Fruit fly (Drosophila melanogaster) whole organism, embryonic: ENCODE measurements around the gene HDAC4.

Experiments used
- Aef1 ChIP-seq: fragments of 200-800 bp; sonication (Bioruptor generic); IDR thresholded peaks from 3 replicates; pipeline ENCODE4 v1.3.6; 2022; ENCODE audit warnings: missing biosample characterization, missing genetic modification characterization
- Atf3 ChIP-seq: fragments of 200-800 bp; sonication (Bioruptor generic); optimal IDR thresholded peaks from 3 replicates; lab custom pipeline; 2016; ENCODE audit warnings: missing biosample characterization, missing genetic modification characterization
- Awh ChIP-seq: fragments of 200-800 bp; sonication (Bioruptor generic); IDR thresholded peaks from 2 replicates; pipeline ENCODE4, ENCODE4 v1.3.6; 2022; ENCODE audit warnings: missing biosample characterization, missing genetic modification characterization
- CG11398 ChIP-seq: fragments of 200-800 bp; sonication (Bioruptor generic); optimal IDR thresholded peaks from 2 replicates; lab custom pipeline; 2016; ENCODE audit warnings: missing biosample characterization, missing genetic modification characterization
- CG14860 ChIP-seq: fragments of 200-800 bp; sonication (Bioruptor generic); IDR thresholded peaks from 3 replicates; pipeline ENCODE4 v1.3.6; 2022; ENCODE audit warnings: missing biosample characterization, missing genetic modification characterization; ENCODE audit not compliant: partially characterized antibody
- CG1647 ChIP-seq: fragments of 200-800 bp; sonication (Bioruptor generic); optimal IDR thresholded peaks from 3 replicates; lab custom pipeline; 2016; ENCODE audit warnings: missing biosample characterization, missing genetic modification characterization
- CG17361 ChIP-seq: fragments of 200-800 bp; sonication (Bioruptor generic); IDR thresholded peaks from 3 replicates; pipeline ENCODE4 v1.3.6; 2022; ENCODE audit warnings: missing biosample characterization, missing genetic modification characterization
- CG1792 ChIP-seq: fragments of 200-800 bp; sonication (Bioruptor generic); optimal IDR thresholded peaks from 2 replicates; lab custom pipeline; 2016; ENCODE audit warnings: missing biosample characterization, missing genetic modification characterization
- CG2120 ChIP-seq: fragments of 200-800 bp; sonication (Bioruptor generic); optimal IDR thresholded peaks from 3 replicates; lab custom pipeline; 2016; ENCODE audit warnings: missing biosample characterization, missing genetic modification characterization
- CG31224 ChIP-seq: fragments of 200-800 bp; sonication (Bioruptor generic); IDR thresholded peaks from 2 replicates; pipeline ENCODE4 v1.3.6; 2022; ENCODE audit warnings: missing biosample characterization, missing genetic modification characterization
- CG31365 ChIP-seq: fragments of 200-800 bp; sonication (Bioruptor generic); optimal IDR thresholded peaks from 2 replicates; lab custom pipeline; 2018; ENCODE audit warnings: missing biosample characterization, mild to moderate bottlenecking, missing genetic modification characterization
- CG3847 ChIP-seq: fragments of 200-800 bp; sonication (Bioruptor generic); IDR thresholded peaks from 2 replicates; pipeline ENCODE4 v1.3.6; 2022; ENCODE audit warnings: missing biosample characterization, missing genetic modification characterization
- CG5180 ChIP-seq: fragments of 200-800 bp; sonication (Bioruptor generic); optimal IDR thresholded peaks from 3 replicates; lab custom pipeline; 2017; ENCODE audit warnings: missing biosample characterization, missing genetic modification characterization, mild to moderate bottlenecking, moderate library complexity, missing genetic modification reagents
- CG6654 ChIP-seq: fragments of 200-800 bp; sonication (Bioruptor generic); optimal IDR thresholded peaks from 2 replicates; lab custom pipeline; 2017; ENCODE audit warnings: missing biosample characterization, mild to moderate bottlenecking, missing genetic modification characterization
- CG6791 ChIP-seq: fragments of 200-800 bp; sonication (Bioruptor generic); IDR thresholded peaks from 3 replicates; pipeline ENCODE4 v1.3.6; 2022; ENCODE audit warnings: missing biosample characterization, missing genetic modification characterization; ENCODE audit not compliant: partially characterized antibody
- CG8290 ChIP-seq, 3 experiments: fragments of 200-800 bp; sonication (Bioruptor generic); optimal IDR thresholded peaks; 2 replicates each; lab custom pipeline; 2016 to 2019; ENCODE audit warnings: missing biosample characterization in 3 of 3, missing genetic modification characterization in 3 of 3, mild to moderate bottlenecking in 2 of 3, moderate library complexity in 1 of 3
- CG8359 ChIP-seq: fragments of 200-800 bp; sonication (Bioruptor generic); optimal IDR thresholded peaks from 2 replicates; lab custom pipeline; 2017; ENCODE audit warnings: missing biosample characterization, mild to moderate bottlenecking, missing genetic modification characterization, borderline replicate concordance
- Doc3 ChIP-seq: fragments of 200-800 bp; sonication (Bioruptor generic); IDR thresholded peaks from 3 replicates; pipeline ENCODE4 v1.3.6; 2022; ENCODE audit warnings: missing biosample characterization, missing genetic modification characterization; ENCODE audit not compliant: partially characterized antibody
- Eip74EF ChIP-seq, 2 experiments: fragments of 200-800 bp in 1 of 2; fragments of >200 bp in 1 of 2; sonication (Bioruptor generic) in 1 of 2; optimal IDR thresholded peaks; 2 replicates each; lab custom pipeline; 2017 to 2019; ENCODE audit warnings: missing biosample characterization in 2 of 2, missing genetic modification characterization in 2 of 2, mild to moderate bottlenecking in 1 of 2, moderate library complexity in 1 of 2
- Fer2 ChIP-seq: fragments of 200-800 bp; sonication (Bioruptor generic); optimal IDR thresholded peaks from 2 replicates; lab custom pipeline; 2018; ENCODE audit warnings: missing biosample characterization, mild to moderate bottlenecking, missing genetic modification characterization, moderate library complexity
- HLH4C ChIP-seq: fragments of 200-800 bp; sonication (Bioruptor generic); IDR thresholded peaks from 3 replicates; pipeline ENCODE4 v1.3.6; 2022; ENCODE audit warnings: missing biosample characterization, missing genetic modification characterization; ENCODE audit not compliant: partially characterized antibody
- MTF-1 ChIP-seq: fragments of 200-800 bp; sonication (Bioruptor generic); optimal IDR thresholded peaks from 2 replicates; lab custom pipeline; 2018; ENCODE audit warnings: missing biosample characterization, mild to moderate bottlenecking, missing genetic modification characterization, borderline replicate concordance
- Scr ChIP-seq: fragments of 200-800 bp; sonication (Bioruptor generic); IDR thresholded peaks from 2 replicates; pipeline ENCODE4 v1.3.6; 2022; ENCODE audit warnings: missing biosample characterization, missing genetic modification characterization; ENCODE audit not compliant: partially characterized antibody
- Sin3A ChIP-seq: fragments of >200 bp; optimal IDR thresholded peaks from 2 replicates; lab custom pipeline; 2018
- ac ChIP-seq: fragments of 200-800 bp; sonication (Bioruptor generic); optimal IDR thresholded peaks from 3 replicates; lab custom pipeline; 2017; ENCODE audit warnings: missing biosample characterization, mild to moderate bottlenecking, missing genetic modification characterization
- crol ChIP-seq: fragments of 200-800 bp; sonication (Bioruptor generic); IDR thresholded peaks from 2 replicates; pipeline ENCODE4 v1.3.6; 2022; ENCODE audit warnings: missing biosample characterization, missing genetic modification characterization
- dan ChIP-seq: fragments of 200-800 bp; sonication (Bioruptor generic); IDR thresholded peaks from 2 replicates; pipeline ENCODE4 v1.3.6; 2022; ENCODE audit warnings: missing biosample characterization, missing genetic modification characterization
- dmrt11E ChIP-seq: fragments of 200-800 bp; sonication (Bioruptor generic); optimal IDR thresholded peaks from 3 replicates; lab custom pipeline; 2018; ENCODE audit warnings: missing biosample characterization, mild to moderate bottlenecking, missing genetic modification characterization, moderate library complexity
- gcm ChIP-seq: fragments of 200-800 bp; sonication (Bioruptor generic); optimal IDR thresholded peaks from 2 replicates; lab custom pipeline; 2019; ENCODE audit warnings: missing biosample characterization, mild to moderate bottlenecking, missing genetic modification characterization, moderate library complexity
- hkb ChIP-seq, 2 experiments: fragments of 200-800 bp in 1 of 2; fragments of >200 bp in 1 of 2; sonication (Bioruptor generic) in 1 of 2; IDR thresholded peaks in 1 of 2; optimal IDR thresholded peaks in 1 of 2; 2 replicates each; pipeline versions ENCODE4 v1.3.6 to Lab custom; 2017 to 2022; ENCODE audit warnings: missing biosample characterization in 1 of 2, missing genetic modification characterization in 1 of 2
- lab ChIP-seq: fragments of 200-800 bp; sonication (Bioruptor generic); optimal IDR thresholded peaks from 3 replicates; lab custom pipeline; 2017; ENCODE audit warnings: missing biosample characterization, missing genetic modification characterization, mild to moderate bottlenecking, moderate library complexity, missing genetic modification reagents
- otp ChIP-seq: fragments of 200-800 bp; sonication (Bioruptor generic); IDR thresholded peaks from 3 replicates; pipeline ENCODE4, ENCODE4 v1.3.6; 2022; ENCODE audit warnings: missing biosample characterization, missing genetic modification characterization
- ro ChIP-seq: fragments of 200-800 bp; sonication (Bioruptor generic); IDR thresholded peaks from 2 replicates; pipeline ENCODE4 v1.3.6; 2022; ENCODE audit warnings: missing biosample characterization, missing genetic modification characterization
- run ChIP-seq: fragments of 200-800 bp; sonication (Bioruptor generic); optimal IDR thresholded peaks from 3 replicates; lab custom pipeline; 2018; ENCODE audit warnings: missing biosample characterization, mild to moderate bottlenecking, missing genetic modification characterization
- sens-2 ChIP-seq: fragments of 200-800 bp; sonication (Bioruptor generic); IDR thresholded peaks from 2 replicates; pipeline ENCODE4 v1.3.6; 2022; ENCODE audit warnings: missing biosample characterization, missing genetic modification characterization
- ttk ChIP-seq: fragments of 200-800 bp; sonication (Bioruptor generic); IDR thresholded peaks from 2 replicates; pipeline ENCODE4 v2.1.2; 2022; ENCODE audit warnings: missing biosample characterization, missing genetic modification characterization
- tx ChIP-seq: fragments of 200-800 bp; sonication (Bioruptor generic); optimal IDR thresholded peaks from 2 replicates; lab custom pipeline; 2016; ENCODE audit warnings: missing biosample characterization, missing genetic modification characterization
- vvl ChIP-seq: fragments of 200-800 bp; sonication (Bioruptor generic); IDR thresholded peaks from 2 replicates; pipeline ENCODE4 v1.3.6; 2022; ENCODE audit warnings: missing biosample characterization, missing genetic modification characterization
- wek ChIP-seq: fragments of 200-800 bp; sonication (Bioruptor generic); optimal IDR thresholded peaks from 3 replicates; lab custom pipeline; 2018; ENCODE audit warnings: missing biosample characterization, mild to moderate bottlenecking, missing genetic modification characterization, moderate library complexity

The HDAC4 gene

DNA sequence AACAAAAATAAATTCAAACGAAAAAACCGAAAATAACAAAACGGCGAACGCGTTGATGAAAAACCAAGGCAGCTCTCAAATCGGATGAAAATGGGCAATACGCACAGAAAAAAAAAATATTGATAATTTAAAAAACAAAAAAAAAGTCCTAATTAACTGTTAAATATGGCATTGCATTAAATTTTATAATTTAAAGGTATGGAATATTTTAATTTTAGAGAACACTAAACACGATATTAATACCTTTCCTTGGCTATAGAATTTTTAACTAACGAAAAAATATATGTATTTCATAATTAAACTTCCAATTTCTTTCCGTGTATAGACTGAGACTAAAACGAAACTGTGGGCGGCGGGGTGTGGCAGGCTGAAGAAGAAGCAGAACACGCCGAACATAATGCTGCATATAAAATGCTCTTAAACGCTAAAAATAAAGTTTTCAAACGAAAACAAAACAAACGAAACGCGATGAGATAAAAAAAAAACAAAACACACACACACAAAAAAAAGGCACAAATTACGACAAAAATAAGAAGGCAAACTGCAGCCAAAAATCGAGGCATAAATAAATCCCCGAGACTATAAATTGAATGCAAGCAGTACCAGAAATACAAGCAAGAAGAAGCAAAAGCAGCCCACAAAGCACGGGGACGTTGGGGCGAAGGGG is 10.9 kb downstream of the HDAC4 start (continued):
- no peak for TF ChIP-seq CG8359
- TF ChIP-seq CG31224: peak; percentile 31; the same call in 1 of the 2 replicates
- peak; percentile 45 for TF ChIP-seq CG5180
- peak; percentile 45 for TF ChIP-seq run
- TF ChIP-seq Awh (GFP tag; lab: Robert Waterston, UW): peak; percentile 40; the same call in 1 of the 2 replicates
- no peak for TF ChIP-seq CG6654 (GFP tag; lab: Kevin White, UChicago)
- no peak for TF ChIP-seq tx (GFP tag; lab: Kevin White, UChicago)
- TF ChIP-seq lab (GFP tag; lab: Kevin White, UChicago): peak; percentile 45
- TF ChIP-seq CG6791: no peak
- no peak for TF ChIP-seq CG14860 (GFP tag; lab: Robert Waterston, UW)
- TF ChIP-seq CG2120 (GFP tag; lab: Kevin White, UChicago): peak; percentile 23
- TF ChIP-seq CG3847 (GFP tag; lab: Robert Waterston, UW): peak; percentile 43; the same call in 1 of the 2 replicates
- TF ChIP-seq gcm (GFP tag; lab: Kevin White, UChicago): peak; percentile 42
- no peak for TF ChIP-seq otp
- TF ChIP-seq CG11398 (GFP tag; lab: Kevin White, UChicago): no peak
- no peak for TF ChIP-seq wek (GFP tag; lab: Kevin White, UChicago)
- TF ChIP-seq ac (GFP tag; lab: Kevin White, UChicago): no peak
- TF ChIP-seq CG1792 (GFP tag; lab: Kevin White, UChicago): no peak
- no peak for TF ChIP-seq hkb (optimal IDR thresholded peaks at IDR 0.05; lab: Kevin White, UChicago)
- TF ChIP-seq hkb (GFP tag; IDR thresholded peaks at IDR 0.05; lab: Robert Waterston, UW): 0 out of 2 replicates have a peak, but pooled peaks have one; percentile 27
- peak; percentile 10 for TF ChIP-seq Fer2
- no peak for TF ChIP-seq Scr (GFP tag; lab: Robert Waterston, UW)
- TF ChIP-seq CG1647 (GFP tag; lab: Kevin White, UChicago): no peak
- peak; percentile 46 for TF ChIP-seq vvl
- TF ChIP-seq CG17361 (GFP tag; lab: Robert Waterston, UW): peak; percentile 65
- no peak for TF ChIP-seq CG8290 (GFP tag; optimal IDR thresholded peaks at IDR 0.05; lab: Kevin White, UChicago)
- no peak for TF ChIP-seq CG8290 (tag; optimal IDR thresholded peaks at IDR 0.05; lab: Kevin White, UChicago)
- no peak for TF ChIP-seq ttk (GFP tag; lab: Robert Waterston, UW)
- peak in 1 of 2 experiments; percentile 59 for TF ChIP-seq Eip74EF (GFP tag; optimal IDR thresholded peaks at IDR 0.05; lab: Kevin White, UChicago)
- TF ChIP-seq dmrt11E (tag; lab: Kevin White, UChicago): peak; percentile 53
- no peak for TF ChIP-seq Atf3 (GFP tag; lab: Kevin White, UChicago)
- 0 out of 3 replicates have a peak, but pooled peaks have one; percentile 27 for TF ChIP-seq Aef1 (GFP tag; lab: Robert Waterston, UW)
- no peak for TF ChIP-seq HLH4C (GFP tag; lab: Robert Waterston, UW)
- TF ChIP-seq Doc3 (GFP tag; lab: Robert Waterston, UW): no peak
- TF ChIP-seq sens-2 (GFP tag; lab: Robert Waterston, UW): no peak
- no peak for TF ChIP-seq Sin3A (lab: Kevin White, UChicago)
- no peak for TF ChIP-seq CG31365 (tag; lab: Kevin White, UChicago)
- no peak for TF ChIP-seq crol (GFP tag; lab: Robert Waterston, UW)
- no peak for TF ChIP-seq MTF-1 (GFP tag; lab: Kevin White, UChicago)
- TF ChIP-seq ro: no peak
- no peak for TF ChIP-seq dan (GFP tag; lab: Robert Waterston, UW)
